Worm (Caenorhabditis elegans) whole organism, L4 larva: ENCODE results near the gene C23G10.7.

ENCODE experiments used
- D1046.2 ChIP-seq: fragments of 200-800 bp; sonication (Bioruptor generic); IDR thresholded peaks from 2 replicates; pipeline ENCODE4 v1.3.6; 2022; ENCODE audit warnings: missing genetic modification characterization, missing compliant biosample characterization
- F44E2.7 ChIP-seq: fragments of 200-800 bp; sonication (Bioruptor generic); IDR thresholded peaks from 2 replicates; pipeline ENCODE4 v2.1.2; 2022; ENCODE audit warnings: missing genetic modification characterization, missing compliant biosample characterization
- T20F7.1 ChIP-seq: fragments of 200-800 bp; sonication (Bioruptor generic); optimal IDR thresholded peaks from 2 replicates; lab custom pipeline; 2018; ENCODE audit warnings: mild to moderate bottlenecking, missing genetic modification characterization, missing compliant biosample characterization
- T26A8.4 ChIP-seq: fragments of 200-800 bp; sonication (Bioruptor generic); IDR thresholded peaks from 2 replicates; pipeline ENCODE4 v1.3.6; 2022; ENCODE audit warnings: missing genetic modification characterization, missing compliant biosample characterization
- Y105C5A.15 ChIP-seq: fragments of 200-800 bp; sonication (Bioruptor generic); IDR thresholded peaks from 2 replicates; pipeline ENCODE4 v1.3.6; 2022; ENCODE audit warnings: missing genetic modification characterization, missing compliant biosample characterization
- ZK337.2 ChIP-seq: fragments of 200-800 bp; sonication (Bioruptor generic); IDR thresholded peaks from 2 replicates; pipeline ENCODE4 v1.3.6; 2022; ENCODE audit warnings: missing genetic modification reagents, missing genetic modification characterization, missing compliant biosample characterization
- aly-2 ChIP-seq: sonication (generic microtip); optimal IDR thresholded peaks from 2 replicates; lab custom pipeline; 2018; ENCODE audit warnings: missing biosample characterization, missing genetic modification characterization
- ama-1 ChIP-seq: fragments of 150-350 bp; optimal IDR thresholded peaks from 2 replicates; lab custom pipeline; 2014; ENCODE audit warnings: inconsistent platforms, mixed read lengths
- attf-4 ChIP-seq: sonication (generic microtip); optimal IDR thresholded peaks from 3 replicates; lab custom pipeline; 2017; ENCODE audit warnings: missing biosample characterization, missing genetic modification characterization
- ceh-82 ChIP-seq: sonication (generic microtip); optimal IDR thresholded peaks from 2 replicates; lab custom pipeline; 2017; ENCODE audit warnings: missing biosample characterization, missing genetic modification characterization
- cey-2 ChIP-seq: sonication (generic microtip); optimal IDR thresholded peaks from 3 replicates; lab custom pipeline; 2017; ENCODE audit warnings: missing genetic modification characterization, mild to moderate bottlenecking, missing compliant biosample characterization, antibody characterized with exemption, borderline replicate concordance; ENCODE audit not compliant: insufficient read depth
- daf-12 ChIP-seq: fragments of 150-350 bp; optimal IDR thresholded peaks from 2 replicates; lab custom pipeline; 2014; ENCODE audit warnings: missing biosample characterization, missing genetic modification reagents, missing genetic modification characterization
- daf-16 ChIP-seq, 3 experiments: sonication (generic microtip); optimal IDR thresholded peaks; 2 replicates each; lab custom pipeline; 2016 to 2017; ENCODE audit warnings: missing genetic modification characterization in 3 of 3, missing genetic modification reagents in 3 of 3, mild to moderate bottlenecking in 2 of 3, missing compliant biosample characterization in 2 of 3, missing biosample characterization in 1 of 3, moderate library complexity in 1 of 3
- dmd-6 ChIP-seq: fragments of 200-800 bp; sonication (Bioruptor generic); IDR thresholded peaks from 2 replicates; pipeline ENCODE4 v1.3.6; 2022; ENCODE audit warnings: missing genetic modification reagents, missing genetic modification characterization, missing compliant biosample characterization
- dmd-8 ChIP-seq: fragments of 200-800 bp; sonication (Bioruptor generic); IDR thresholded peaks from 2 replicates; pipeline ENCODE4 v1.3.6; 2022; ENCODE audit warnings: missing genetic modification characterization, missing compliant biosample characterization
- dpl-1 ChIP-seq: fragments of 150-350 bp; optimal IDR thresholded peaks from 2 replicates; lab custom pipeline; 2014; ENCODE audit warnings: missing biosample characterization, missing genetic modification reagents, missing genetic modification characterization
- dve-1 ChIP-seq: sonication (generic microtip); optimal IDR thresholded peaks from 2 replicates; lab custom pipeline; 2017; ENCODE audit warnings: antibody characterized with exemption, mild to moderate bottlenecking, missing genetic modification characterization, missing compliant biosample characterization; ENCODE audit not compliant: insufficient read depth
- egl-27 ChIP-seq: sonication (generic microtip); optimal IDR thresholded peaks from 3 replicates; lab custom pipeline; 2017; ENCODE audit warnings: missing biosample characterization, missing genetic modification reagents, missing genetic modification characterization
- gei-8 ChIP-seq: fragments of 200-800 bp; sonication (Bioruptor generic); optimal IDR thresholded peaks from 2 replicates; lab custom pipeline; 2018; ENCODE audit warnings: mild to moderate bottlenecking, missing genetic modification characterization, missing compliant biosample characterization
- hif-1 ChIP-seq, 2 experiments: sonication (generic microtip); optimal IDR thresholded peaks; 2 replicates each; lab custom pipeline; 2016 to 2017; ENCODE audit warnings: missing compliant biosample characterization in 2 of 2, missing genetic modification characterization in 2 of 2, missing genetic modification reagents in 2 of 2, missing genotype in 2 of 2, mild to moderate bottlenecking in 1 of 2
- hlh-11 ChIP-seq: fragments of 200-800 bp; sonication (Bioruptor generic); optimal IDR thresholded peaks from 2 replicates; lab custom pipeline; 2018; ENCODE audit warnings: mild to moderate bottlenecking, missing genetic modification characterization, missing compliant biosample characterization
- hlh-30 ChIP-seq: sonication (generic microtip); optimal IDR thresholded peaks from 2 replicates; lab custom pipeline; 2017; ENCODE audit warnings: antibody characterized with exemption, mild to moderate bottlenecking, missing genetic modification characterization, missing compliant biosample characterization; ENCODE audit not compliant: insufficient read depth
- jun-1 ChIP-seq: fragments of 150-350 bp; optimal IDR thresholded peaks from 2 replicates; lab custom pipeline; 2014; ENCODE audit warnings: missing biosample characterization, missing genetic modification reagents, missing genetic modification characterization
- lin-1 ChIP-seq: fragments of 200-800 bp; sonication (Bioruptor generic); IDR thresholded peaks from 2 replicates; pipeline ENCODE4 v1.3.6; 2022; ENCODE audit warnings: missing genetic modification reagents, missing genetic modification characterization, missing compliant biosample characterization
- lin-13 ChIP-seq: fragments of 150-350 bp; optimal IDR thresholded peaks from 2 replicates; lab custom pipeline; 2014; ENCODE audit warnings: missing biosample characterization, missing genetic modification reagents, missing genetic modification characterization
- lin-15B ChIP-seq: fragments of 150-350 bp; sonication (generic microtip); optimal IDR thresholded peaks from 3 replicates; lab custom pipeline; 2014; ENCODE audit warnings: missing biosample characterization, missing genetic modification characterization
- lin-39 ChIP-seq: fragments of 150-350 bp; optimal IDR thresholded peaks from 2 replicates; lab custom pipeline; 2014; ENCODE audit warnings: missing biosample characterization, missing genetic modification reagents, missing genetic modification characterization
- mdl-1 ChIP-seq, 2 experiments: fragments of 150-350 bp in 1 of 2; sonication (generic microtip) in 1 of 2; optimal IDR thresholded peaks; 2 replicates each; lab custom pipeline; 2014 to 2017; ENCODE audit warnings: missing biosample characterization in 2 of 2, missing genetic modification characterization in 2 of 2
- mep-1 ChIP-seq: fragments of 150-350 bp; sonication (generic microtip); optimal IDR thresholded peaks from 3 replicates; lab custom pipeline; 2014; ENCODE audit warnings: missing biosample characterization, missing genetic modification characterization
- mxl-3 ChIP-seq: fragments of 200-800 bp; sonication (Bioruptor generic); optimal IDR thresholded peaks from 2 replicates; lab custom pipeline; 2018; ENCODE audit warnings: mild to moderate bottlenecking, missing genetic modification characterization, missing compliant biosample characterization
- nhr-11 ChIP-seq: fragments of 150-350 bp; optimal IDR thresholded peaks from 2 replicates; lab custom pipeline; 2014; ENCODE audit warnings: missing biosample characterization, missing genetic modification characterization
- nhr-237 ChIP-seq: sonication (generic microtip); optimal IDR thresholded peaks from 2 replicates; lab custom pipeline; 2017; ENCODE audit warnings: missing biosample characterization, missing genetic modification characterization
- nhr-28 ChIP-seq: fragments of 150-350 bp; optimal IDR thresholded peaks from 2 replicates; lab custom pipeline; 2014; ENCODE audit warnings: missing biosample characterization, missing genetic modification characterization
- nhr-41 ChIP-seq: fragments of 200-800 bp; sonication (Bioruptor generic); IDR thresholded peaks from 2 replicates; pipeline ENCODE4 v1.3.6; 2022; ENCODE audit warnings: missing genetic modification reagents, missing genetic modification characterization, missing compliant biosample characterization
- nhr-48 ChIP-seq: sonication (generic microtip); optimal IDR thresholded peaks from 2 replicates; lab custom pipeline; 2016; ENCODE audit warnings: mild to moderate bottlenecking, missing genetic modification characterization, missing compliant biosample characterization
- nhr-77 ChIP-seq: fragments of 150-350 bp; optimal IDR thresholded peaks from 2 replicates; lab custom pipeline; 2014; ENCODE audit warnings: missing biosample characterization, missing genetic modification characterization
- php-3 ChIP-seq: fragments of 200-800 bp; sonication (Bioruptor generic); IDR thresholded peaks from 2 replicates; pipeline ENCODE4 v1.3.6; 2022; ENCODE audit warnings: missing genetic modification reagents, missing genetic modification characterization, missing compliant biosample characterization
- pqm-1 ChIP-seq: sonication (generic microtip); optimal IDR thresholded peaks from 2 replicates; lab custom pipeline; 2017; ENCODE audit warnings: missing biosample characterization, missing genetic modification characterization
- saeg-2 ChIP-seq: fragments of 200-800 bp; sonication (Bioruptor generic); IDR thresholded peaks from 2 replicates; pipeline ENCODE4 v1.3.6; 2022; ENCODE audit warnings: missing genetic modification reagents, missing genetic modification characterization, missing compliant biosample characterization
- sdz-12 ChIP-seq: fragments of 200-800 bp; sonication (Bioruptor generic); optimal IDR thresholded peaks from 2 replicates; lab custom pipeline; 2018; ENCODE audit warnings: mild to moderate bottlenecking, missing genetic modification characterization, missing compliant biosample characterization
- tra-1 ChIP-seq: fragments of 200-800 bp; sonication (Bioruptor generic); IDR thresholded peaks from 2 replicates; pipeline ENCODE4 v1.3.6; 2022; ENCODE audit warnings: missing genetic modification reagents, missing genetic modification characterization, missing compliant biosample characterization
- unc-130 ChIP-seq: sonication (generic microtip); optimal IDR thresholded peaks from 2 replicates; lab custom pipeline; 2016; ENCODE audit warnings: missing genetic modification reagents, missing genetic modification characterization, missing compliant biosample characterization
- unc-62 ChIP-seq, 3 experiments: fragments of 150-350 bp in 1 of 3; sonication (generic microtip); optimal IDR thresholded peaks in 2 of 3; peaks in 1 of 3; 1 replicate in 1 of 3; 2 replicates in 2 of 3; lab custom pipeline; 2014 to 2017; ENCODE audit warnings: missing biosample characterization in 3 of 3, missing genetic modification characterization in 3 of 3, missing genetic modification reagents in 3 of 3, missing genotype in 1 of 3
- vab-7 ChIP-seq: fragments of 200-800 bp; sonication (Bioruptor generic); IDR thresholded peaks from 2 replicates; pipeline ENCODE4 v1.3.6; 2022; ENCODE audit warnings: missing genetic modification reagents, missing genetic modification characterization, missing compliant biosample characterization
- zip-2 ChIP-seq: fragments of 150-350 bp; optimal IDR thresholded peaks from 2 replicates; lab custom pipeline; 2014; ENCODE audit warnings: missing biosample characterization, missing genetic modification characterization
- ztf-7 ChIP-seq: fragments of 150-350 bp; optimal IDR thresholded peaks from 2 replicates; lab custom pipeline; 2014; ENCODE audit warnings: missing biosample characterization, missing genetic modification characterization

The C23G10.7 gene

DNA sequence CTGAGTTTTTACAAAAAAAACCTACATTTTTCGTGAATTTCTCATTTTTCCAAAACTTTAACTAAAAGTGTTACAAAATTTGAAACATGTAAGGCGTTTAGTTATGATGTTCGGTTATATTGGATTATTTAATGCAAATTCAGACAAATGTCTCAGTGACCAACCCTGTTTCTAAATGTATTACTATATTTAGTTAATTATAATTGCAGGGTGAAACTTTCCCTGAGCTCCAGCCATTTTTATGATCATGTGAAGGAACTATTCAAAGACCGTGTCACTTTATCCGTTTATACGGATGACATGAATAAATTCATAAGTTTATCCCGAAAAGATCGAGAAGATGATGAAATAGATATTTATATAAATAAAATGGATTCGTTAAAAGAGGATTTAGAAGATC lies 7.4 kb downstream of the C23G10.7 start, which contains the start of gene C23G10.5:
C23G10.5 (plus strand) TSS at position 301 of the 400 bp plus-strand sequence.
- TF ChIP-seq unc-62 (GFP tag; optimal IDR thresholded peaks at IDR 0.05 in 1 of 2; lab: Kevin White, UChicago) (no peak), unc-62 (tag; optimal IDR thresholded peaks at IDR 0.05; lab: Kevin White, UChicago) (no peak), nhr-41 (GFP tag; lab: Robert Waterston, UW) (no peak), dpl-1 (GFP tag; lab: Kevin White, UChicago) (no peak), dmd-6 (GFP tag; lab: Robert Waterston, UW) (no peak), mep-1 (tag; lab: Kevin White, UChicago) (no peak), aly-2 (tag; lab: Kevin White, UChicago) (no peak), ZK337.2 (GFP tag; lab: Robert Waterston, UW) (no peak), ama-1 (no peak), egl-27 (tag; lab: Kevin White, UChicago) (no peak), unc-130 (GFP tag; lab: Kevin White, UChicago) (no peak)

DNA sequence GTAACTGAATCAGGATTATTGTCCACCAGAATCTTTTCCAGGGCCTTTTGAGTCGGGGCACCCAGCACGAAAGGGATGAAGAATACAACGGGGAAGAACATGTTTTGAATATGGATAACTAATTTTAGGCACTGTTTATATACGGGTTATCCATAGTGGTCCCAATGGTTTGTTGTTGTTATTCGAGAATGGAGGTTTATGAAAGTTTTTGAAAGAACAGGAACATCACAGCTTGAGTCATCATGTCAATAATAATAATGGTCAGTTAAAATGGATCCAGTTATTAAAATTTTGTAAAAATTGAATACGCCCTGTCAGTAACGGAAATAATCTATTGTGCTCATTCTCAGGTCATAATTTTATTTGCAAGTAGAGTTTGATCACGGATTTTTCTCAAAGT lies 15.1 kb downstream of the C23G10.7 start, which contains the start of gene nas-28:
nas-28 (minus strand) TSS at position 101 of the 400 bp plus-strand sequence.
- no peak for TF ChIP-seq cey-2 (tag; lab: Kevin White, UChicago)
- TF ChIP-seq D1046.2 = no peak
- TF ChIP-seq daf-12 = no peak
- TF ChIP-seq attf-4 (tag; lab: Kevin White, UChicago) = no peak
- TF ChIP-seq lin-15B (tag; lab: Kevin White, UChicago) = no peak
- no peak for TF ChIP-seq unc-62 (GFP tag; optimal IDR thresholded peaks at IDR 0.05 in 1 of 2; lab: Kevin White, UChicago)
- no peak for TF ChIP-seq unc-62 (tag; optimal IDR thresholded peaks at IDR 0.05; lab: Kevin White, UChicago)
- TF ChIP-seq zip-2 (tag; lab: Kevin White, UChicago) = no peak
- no peak for TF ChIP-seq ZK337.2 (GFP tag; lab: Robert Waterston, UW)
- TF ChIP-seq T26A8.4 = no peak
- TF ChIP-seq dpl-1 (GFP tag; lab: Kevin White, UChicago) = no peak
- TF ChIP-seq F44E2.7 (GFP tag; lab: Robert Waterston, UW) = no peak
- TF ChIP-seq vab-7 (GFP tag; lab: Robert Waterston, UW) = no peak
- TF ChIP-seq sdz-12 = no peak
- TF ChIP-seq tra-1 = no peak
- TF ChIP-seq pqm-1 = no peak
- no peak for TF ChIP-seq dmd-8 (GFP tag; lab: Robert Waterston, UW)
- no peak for TF ChIP-seq ceh-82 (tag; lab: Kevin White, UChicago)

ce11 chrIII:6180294-6180693 lies 17.9 kb downstream of the C23G10.7 start:
- TF ChIP-seq tra-1 (0 out of 2 replicates have a peak, but pooled peaks have one; percentile 20), mep-1 (tag; lab: Kevin White, UChicago) (no peak), nhr-237 (no peak), Y105C5A.15 (GFP tag; lab: Robert Waterston, UW) (no peak), lin-39 (tag; lab: Kevin White, UChicago) (no peak), php-3 (GFP tag; lab: Robert Waterston, UW) (peak; percentile 82), dve-1 (tag; lab: Kevin White, UChicago) (peak; percentile 89), mdl-1 (tag; optimal IDR thresholded peaks at IDR 0.05; lab: Kevin White, UChicago) (peak in 1 of 2 experiments; percentile 64), gei-8 (GFP tag; lab: Kevin White, UChicago) (no peak), pqm-1 (peak; percentile 67), daf-16 (GFP tag; optimal IDR thresholded peaks at IDR 0.05; lab: Kevin White, UChicago) (no peak), daf-16 (tag; optimal IDR thresholded peaks at IDR 0.05; lab: Kevin White, UChicago) (peak; percentile 72), lin-15B (tag; lab: Kevin White, UChicago) (no peak), daf-12 (no peak), T20F7.1 (GFP tag; lab: Kevin White, UChicago) (no peak), lin-1 (GFP tag; lab: Robert Waterston, UW) (peak; percentile 48; the same call in 1 of the 2 replicates), lin-13 (GFP tag; lab: Kevin White, UChicago) (no peak), hlh-30 (tag; lab: Kevin White, UChicago) (peak; percentile 5), nhr-48 (tag; lab: Kevin White, UChicago) (peak; percentile 35), jun-1 (tag; lab: Kevin White, UChicago) (no peak), hif-1 (tag; optimal IDR thresholded peaks at IDR 0.05; lab: Kevin White, UChicago) (no peak), nhr-28 (tag; lab: Kevin White, UChicago) (peak; percentile 56), dmd-6 (GFP tag; lab: Robert Waterston, UW) (peak; percentile 78), mxl-3 (GFP tag; lab: Kevin White, UChicago) (peak; percentile 4), nhr-77 (peak; percentile 20), ztf-7 (tag; lab: Kevin White, UChicago) (no peak), nhr-11 (tag; lab: Kevin White, UChicago) (no peak), saeg-2 (GFP tag; lab: Robert Waterston, UW) (no peak), hlh-11 (tag; lab: Kevin White, UChicago) (peak; percentile 78)
